Worm (Caenorhabditis elegans) whole organism, mixed stage, embryonic: Measurements from ENCODE around the gene B0416.2.

Experiments used
- M03D4.4 ChIP-seq: sonication (generic microtip); optimal IDR thresholded peaks from 2 replicates; lab custom pipeline; 2017; ENCODE audit warnings: mild to moderate bottlenecking, missing genetic modification characterization, missing compliant biosample characterization
- bed-3 ChIP-seq: fragments of 200-800 bp; sonication (Bioruptor generic); optimal IDR thresholded peaks from 3 replicates; lab custom pipeline; 2018; ENCODE audit warnings: mild to moderate bottlenecking, missing genetic modification characterization, moderate library complexity, missing compliant biosample characterization
- blmp-1 ChIP-seq: fragments of 150-350 bp; optimal IDR thresholded peaks from 2 replicates; lab custom pipeline; 2014; ENCODE audit warnings: missing biosample characterization, missing genetic modification characterization
- ceh-39 ChIP-seq: fragments of 150-350 bp; optimal IDR thresholded peaks from 2 replicates; lab custom pipeline; 2014; ENCODE audit warnings: missing biosample characterization, missing genetic modification characterization
- ceh-43 ChIP-seq: fragments of 200-800 bp; sonication (Bioruptor generic); optimal IDR thresholded peaks from 2 replicates; lab custom pipeline; 2018; ENCODE audit warnings: mild to moderate bottlenecking, missing genetic modification characterization, moderate library complexity, missing compliant biosample characterization
- ceh-83 ChIP-seq: fragments of 200-800 bp; sonication (Bioruptor generic); optimal IDR thresholded peaks from 2 replicates; lab custom pipeline; 2018; ENCODE audit warnings: mild to moderate bottlenecking, missing genetic modification characterization, missing compliant biosample characterization
- drap-1 ChIP-seq: fragments of 200-800 bp; sonication (Bioruptor generic); optimal IDR thresholded peaks from 3 replicates; lab custom pipeline; 2018; ENCODE audit warnings: mild to moderate bottlenecking, missing genetic modification characterization, missing compliant biosample characterization
- elt-1 ChIP-seq: sonication (generic microtip); optimal IDR thresholded peaks from 2 replicates; lab custom pipeline; 2017; ENCODE audit warnings: missing genetic modification characterization, mild to moderate bottlenecking, missing compliant biosample characterization, antibody characterized with exemption, moderate library complexity, borderline replicate concordance; ENCODE audit not compliant: insufficient read depth
- flh-1 ChIP-seq: fragments of 200-800 bp; sonication (Bioruptor generic); optimal IDR thresholded peaks from 2 replicates; lab custom pipeline; 2018; ENCODE audit warnings: mild to moderate bottlenecking, missing genetic modification characterization, moderate library complexity, missing compliant biosample characterization
- hlh-1 ChIP-seq: fragments of 150-350 bp; optimal IDR thresholded peaks from 2 replicates; lab custom pipeline; 2014; ENCODE audit warnings: missing biosample characterization, missing genetic modification reagents, missing genetic modification characterization
- lin-13 ChIP-seq: fragments of 150-350 bp; optimal IDR thresholded peaks from 2 replicates; lab custom pipeline; 2014; ENCODE audit warnings: missing biosample characterization, missing genetic modification characterization
- lin-32 ChIP-seq: fragments of 200-800 bp; sonication (Bioruptor generic); optimal IDR thresholded peaks from 2 replicates; lab custom pipeline; 2018; ENCODE audit warnings: mild to moderate bottlenecking, missing genetic modification characterization, missing compliant biosample characterization
- lsy-2 ChIP-seq: fragments of 150-350 bp; optimal IDR thresholded peaks from 2 replicates; lab custom pipeline; 2014; ENCODE audit warnings: missing biosample characterization, missing genetic modification characterization
- mab-5 ChIP-seq: fragments of 150-350 bp; optimal IDR thresholded peaks from 2 replicates; lab custom pipeline; 2014; ENCODE audit warnings: missing biosample characterization, missing genetic modification characterization
- mep-1 ChIP-seq: fragments of 150-350 bp; optimal IDR thresholded peaks from 2 replicates; lab custom pipeline; 2017; ENCODE audit warnings: missing biosample characterization, missing genetic modification reagents, missing genetic modification characterization, inconsistent platforms
- mls-2 ChIP-seq: sonication (generic microtip); optimal IDR thresholded peaks from 2 replicates; lab custom pipeline; 2016; ENCODE audit warnings: mild to moderate bottlenecking, missing genetic modification characterization, moderate library complexity, missing compliant biosample characterization
- nhr-12 ChIP-seq: fragments of 150-350 bp; optimal IDR thresholded peaks from 2 replicates; lab custom pipeline; 2014; ENCODE audit warnings: missing biosample characterization, missing genetic modification characterization
- nhr-2 ChIP-seq: fragments of 150-350 bp; optimal IDR thresholded peaks from 2 replicates; lab custom pipeline; 2014; ENCODE audit warnings: missing biosample characterization, missing genetic modification characterization
- nhr-237 ChIP-seq: fragments of 150-350 bp; optimal IDR thresholded peaks from 2 replicates; lab custom pipeline; 2014; ENCODE audit warnings: missing biosample characterization, missing genetic modification characterization
- nhr-28 ChIP-seq: fragments of 150-350 bp; optimal IDR thresholded peaks from 2 replicates; lab custom pipeline; 2014; ENCODE audit warnings: missing biosample characterization, missing genetic modification characterization
- nhr-76 ChIP-seq: sonication (generic microtip); optimal IDR thresholded peaks from 2 replicates; lab custom pipeline; 2017; ENCODE audit warnings: missing biosample characterization, missing genetic modification characterization
- pha-4 ChIP-seq: fragments of 150-350 bp; optimal IDR thresholded peaks from 2 replicates; lab custom pipeline; 2018; ENCODE audit warnings: missing biosample characterization, missing genetic modification reagents, missing genetic modification characterization
- snpc-4 ChIP-seq: fragments of 150-350 bp; optimal IDR thresholded peaks from 2 replicates; lab custom pipeline; 2014; ENCODE audit warnings: missing biosample characterization, missing genetic modification characterization
- sptf-1 ChIP-seq: sonication (generic microtip); optimal IDR thresholded peaks from 2 replicates; lab custom pipeline; 2017; ENCODE audit warnings: mild to moderate bottlenecking, missing genetic modification characterization, moderate library complexity, missing compliant biosample characterization
- unc-120 ChIP-seq: sonication (generic microtip); optimal IDR thresholded peaks from 2 replicates; lab custom pipeline; 2017; ENCODE audit warnings: missing genetic modification characterization, missing compliant biosample characterization; ENCODE audit not compliant: poor library complexity, severe bottlenecking
- unc-39 ChIP-seq: fragments of 150-350 bp; optimal IDR thresholded peaks from 2 replicates; lab custom pipeline; 2014; ENCODE audit warnings: missing biosample characterization, missing genetic modification characterization
- unc-62 ChIP-seq: fragments of 150-350 bp; optimal IDR thresholded peaks from 2 replicates; lab custom pipeline; 2014; ENCODE audit warnings: missing biosample characterization, missing genetic modification reagents, missing genetic modification characterization
- ztf-11 ChIP-seq: fragments of 150-350 bp; optimal IDR thresholded peaks from 2 replicates; lab custom pipeline; 2014; ENCODE audit warnings: missing biosample characterization, missing genetic modification characterization

The B0416.2 gene

DNA sequence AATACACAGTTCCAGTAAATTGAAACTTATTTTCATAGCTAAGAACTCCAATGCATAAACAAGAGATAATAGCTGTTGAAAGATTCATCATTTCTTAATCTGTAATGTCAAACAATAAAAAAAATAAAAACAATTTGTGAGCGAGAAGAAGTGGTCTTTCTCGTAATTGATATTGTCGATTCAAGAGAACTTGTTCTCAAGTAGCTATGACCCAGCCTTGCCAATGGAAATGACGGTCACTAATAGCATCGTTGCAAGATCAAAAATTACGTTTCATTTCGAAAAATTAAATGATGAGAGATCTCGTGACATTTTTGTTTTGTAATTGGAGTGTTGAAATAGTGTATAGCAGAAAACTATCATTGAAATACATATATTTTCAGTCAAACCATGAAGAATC is 1.1 kb upstream of the B0416.2 start, which contains the start of gene B0416.7:
Gene B0416.7 (minus strand): TSS at position 101 of the 400 bp plus-strand sequence.
- TF ChIP-seq lin-13 (tag; lab: Kevin White, UChicago) (no peak), blmp-1 (tag; lab: Kevin White, UChicago) (no peak), mls-2 (tag; lab: Kevin White, UChicago) (no peak), nhr-237 (tag; lab: Kevin White, UChicago) (no peak), hlh-1 (tag; lab: Kevin White, UChicago) (no peak), pha-4 (tag; lab: Kevin White, UChicago) (no peak), ceh-43 (no peak), mab-5 (tag; lab: Kevin White, UChicago) (no peak), ceh-83 (no peak), ztf-11 (tag; lab: Kevin White, UChicago) (no peak)

DNA sequence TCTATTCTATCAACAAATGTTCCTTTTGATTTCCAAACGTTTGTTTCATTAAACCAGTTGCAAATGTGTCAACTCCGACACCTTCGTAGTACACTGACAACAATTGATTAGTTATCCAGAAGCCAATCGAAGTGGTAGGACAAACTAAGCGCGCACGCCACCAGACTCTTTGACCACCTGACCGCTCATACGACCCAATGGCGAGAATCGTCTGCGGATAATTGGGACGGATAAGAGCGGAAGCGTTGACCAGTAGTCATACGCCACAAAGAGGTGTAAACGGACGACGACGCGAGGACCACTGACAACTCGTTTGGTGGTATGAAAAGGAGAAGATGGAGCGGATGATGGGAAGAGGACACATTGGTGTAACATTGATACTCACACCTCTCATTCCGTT is 1.4 kb downstream of the B0416.2 start:
- no peak for TF ChIP-seq nhr-2 (tag; lab: Kevin White, UChicago)
- no peak for TF ChIP-seq nhr-237 (tag; lab: Kevin White, UChicago)
- TF ChIP-seq unc-62 = peak; percentile 48
- no peak for TF ChIP-seq nhr-28 (tag; lab: Kevin White, UChicago)
- no peak for TF ChIP-seq ceh-39 (tag; lab: Kevin White, UChicago)
- TF ChIP-seq hlh-1 (tag; lab: Kevin White, UChicago) = peak; percentile 95
- TF ChIP-seq unc-120 = peak; percentile 62

DNA sequence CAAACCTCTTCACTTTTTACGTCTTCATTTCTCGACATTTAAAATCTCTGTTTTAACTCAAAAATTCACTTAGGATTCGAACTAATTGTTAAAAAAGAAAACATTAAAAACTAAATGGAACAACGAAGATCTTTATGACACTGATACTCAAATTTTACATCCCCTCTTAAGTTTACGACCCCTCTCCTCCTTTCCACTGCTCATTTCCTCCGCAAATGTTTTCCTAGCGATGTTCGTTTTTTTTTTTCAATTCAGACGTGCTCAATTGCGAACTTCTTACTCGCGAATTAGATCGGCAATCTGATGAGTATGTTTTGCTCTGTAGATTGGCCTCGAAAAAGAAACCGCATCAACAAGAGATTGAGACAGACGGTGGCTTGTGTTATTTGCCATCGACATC is 3.8 kb downstream of the B0416.2 start:
- TF ChIP-seq lin-13 (tag; lab: Kevin White, UChicago) = no peak
- no peak for TF ChIP-seq bed-3
- no peak for TF ChIP-seq nhr-12 (tag; lab: Kevin White, UChicago)
- no peak for TF ChIP-seq nhr-28 (tag; lab: Kevin White, UChicago)
- TF ChIP-seq lsy-2 (tag; lab: Kevin White, UChicago) = no peak
- no peak for TF ChIP-seq lin-32
- no peak for TF ChIP-seq blmp-1 (tag; lab: Kevin White, UChicago)
- no peak for TF ChIP-seq hlh-1 (tag; lab: Kevin White, UChicago)
- no peak for TF ChIP-seq ceh-43
- no peak for TF ChIP-seq flh-1 (GFP tag; lab: Kevin White, UChicago)
- TF ChIP-seq nhr-76 (tag; lab: Kevin White, UChicago) = no peak
- no peak for TF ChIP-seq mls-2 (tag; lab: Kevin White, UChicago)
- TF ChIP-seq unc-62 = no peak
- no peak for TF ChIP-seq sptf-1 (tag; lab: Kevin White, UChicago)

DNA sequence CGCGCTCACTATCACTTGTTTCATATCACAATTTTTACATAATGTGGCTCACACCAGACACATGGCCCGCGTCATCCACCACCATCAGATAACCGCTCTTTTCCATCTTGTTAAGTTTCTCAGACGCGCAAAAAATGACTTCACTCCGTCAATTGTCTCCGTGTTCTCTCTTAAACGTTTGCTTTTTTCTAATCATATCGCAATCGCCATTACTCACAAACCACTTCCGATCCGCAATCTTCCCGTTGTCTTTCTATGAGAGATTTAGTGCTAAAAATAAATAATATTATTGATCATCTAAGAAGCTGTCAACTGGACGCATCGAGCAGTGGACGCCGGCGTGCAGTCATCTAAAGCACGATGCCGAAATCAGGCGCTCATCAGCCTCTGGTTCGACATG is 4.5 kb downstream of the B0416.2 start, which contains the start of gene tmc-2:
Gene tmc-2 (plus strand): TSS at position 301 of the 400 bp plus-strand sequence.
- TF ChIP-seq elt-1 (tag; lab: Kevin White, UChicago) (no peak), lin-13 (tag; lab: Kevin White, UChicago) (no peak), bed-3 (no peak), nhr-76 (tag; lab: Kevin White, UChicago) (no peak), nhr-12 (tag; lab: Kevin White, UChicago) (no peak), snpc-4 (tag; lab: Kevin White, UChicago) (no peak), hlh-1 (tag; lab: Kevin White, UChicago) (no peak)

DNA sequence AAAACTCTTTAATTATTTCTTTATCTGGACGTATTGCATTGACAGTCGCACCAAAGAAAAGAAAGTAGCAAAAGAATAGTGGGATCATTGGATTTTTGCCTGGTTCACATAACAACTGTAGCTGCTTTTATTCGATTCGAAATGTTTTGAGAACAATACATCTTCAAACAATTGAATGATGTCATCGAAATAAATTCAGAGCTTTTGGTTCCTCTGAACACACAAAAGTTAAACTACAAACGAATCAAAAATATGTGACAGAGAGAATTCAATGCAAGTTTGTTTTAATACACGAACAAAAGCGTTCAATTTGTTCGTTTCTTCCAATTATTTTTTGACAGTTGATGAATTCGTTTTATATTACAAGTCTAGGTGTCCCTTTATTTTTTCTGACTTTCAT is 12.3 kb downstream of the B0416.2 start, which contains the start of gene H29C22.1:
Gene H29C22.1 (minus strand): TSS at position 101 of the 400 bp plus-strand sequence.
- TF ChIP-seq unc-120 (no peak), nhr-28 (tag; lab: Kevin White, UChicago) (no peak), mls-2 (tag; lab: Kevin White, UChicago) (no peak), nhr-12 (tag; lab: Kevin White, UChicago) (no peak), lin-13 (tag; lab: Kevin White, UChicago) (no peak)
- TF ChIP-seq, all 35 proteins: peak for 0

DNA sequence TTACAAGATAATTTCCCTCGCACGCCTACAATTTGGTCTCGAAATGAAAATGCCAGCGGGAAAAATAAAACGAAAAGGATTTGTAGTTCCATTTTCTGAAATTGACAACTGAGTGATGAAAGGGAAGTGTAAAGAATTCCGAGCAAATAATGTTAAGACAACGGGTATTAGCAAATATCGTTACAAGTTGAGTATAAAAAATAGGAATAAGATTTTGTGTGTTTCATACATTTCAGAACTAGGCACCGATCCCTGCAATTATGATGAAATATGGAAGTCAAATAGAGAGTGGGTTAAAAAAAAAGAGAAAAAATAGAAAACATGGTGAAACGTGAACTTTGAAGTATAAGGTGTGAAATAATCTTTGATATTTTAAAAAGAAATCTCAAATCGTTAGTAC is 15.5 kb downstream of the B0416.2 start, which contains the start of gene ttr-38:
Gene ttr-38 (minus strand): TSS at position 101 of the 400 bp plus-strand sequence.
- no peak for TF ChIP-seq ceh-39 (tag; lab: Kevin White, UChicago)
- TF ChIP-seq mab-5 (tag; lab: Kevin White, UChicago) = no peak
- no peak for TF ChIP-seq nhr-76 (tag; lab: Kevin White, UChicago)
- no peak for TF ChIP-seq snpc-4 (tag; lab: Kevin White, UChicago)
- TF ChIP-seq nhr-12 (tag; lab: Kevin White, UChicago) = no peak
- no peak for TF ChIP-seq lin-13 (tag; lab: Kevin White, UChicago)
- no peak for TF ChIP-seq M03D4.4 (tag; lab: Kevin White, UChicago)
- TF ChIP-seq unc-39 (tag; lab: Kevin White, UChicago) = no peak
- TF ChIP-seq ceh-83 = no peak
- TF ChIP-seq bed-3 = no peak
- no peak for TF ChIP-seq flh-1 (GFP tag; lab: Kevin White, UChicago)
- TF ChIP-seq drap-1 (GFP tag; lab: Kevin White, UChicago) = no peak
- no peak for TF ChIP-seq mep-1 (tag; lab: Kevin White, UChicago)
- no peak for TF ChIP-seq unc-120
